Fruit fly (Drosophila melanogaster): ENCODE measurements around the gene mus302.

The mus302 gene

DNA sequence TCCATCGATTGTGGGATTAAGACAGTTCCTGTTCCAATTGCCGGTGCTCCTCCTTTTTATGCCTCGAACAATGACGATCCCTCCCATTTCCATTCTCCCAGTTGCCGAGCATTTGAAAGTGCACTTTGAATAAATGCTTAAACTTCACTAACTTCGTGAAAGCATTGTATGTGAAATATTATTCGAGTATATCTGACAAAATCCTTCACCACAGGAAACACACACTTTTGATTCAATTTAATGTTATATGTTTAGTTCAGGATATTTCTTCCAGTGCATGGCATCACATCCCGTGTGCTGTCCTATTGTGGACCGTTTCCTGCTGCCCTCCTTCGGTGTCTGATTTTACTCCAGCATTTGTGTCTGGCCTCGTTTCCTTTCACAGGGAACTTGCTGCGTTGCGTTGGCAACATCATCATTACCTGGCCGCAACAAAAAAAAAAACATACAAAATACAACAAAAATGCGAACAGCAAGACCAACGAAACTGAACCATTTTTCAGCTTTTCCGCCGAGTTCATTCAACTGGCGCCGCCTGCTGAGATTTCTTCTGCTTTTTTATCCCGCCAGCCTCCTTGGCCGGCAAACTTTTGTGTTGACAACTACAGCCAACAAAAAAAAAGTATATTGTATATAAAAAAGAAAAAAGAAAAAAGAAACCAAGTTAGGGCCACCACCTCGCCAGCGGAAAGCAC is 27.0 kb downstream of the mus302 start (continued):
- TF ChIP-seq CG7368 (GFP tag; optimal IDR thresholded peaks at IDR 0.05), result peak; percentile 68
- peak; percentile 77 for TF ChIP-seq Lpt (GFP tag; optimal IDR thresholded peaks at IDR 0.05)
- TF ChIP-seq Ets96B (tag; optimal IDR thresholded peaks at IDR 0.05), result peak; percentile 69
- TF ChIP-seq CG6854 (GFP tag; optimal IDR thresholded peaks at IDR 0.05), result no peak
- TF ChIP-seq Eip93F (GFP tag; optimal IDR thresholded peaks at IDR 0.05), result no peak
- peak; percentile 66 for TF ChIP-seq OdsH (GFP tag; optimal IDR thresholded peaks at IDR 0.05)
- TF ChIP-seq CG4318 (GFP tag; optimal IDR thresholded peaks at IDR 0.05), result peak; percentile 50
- TF ChIP-seq fd85E (GFP tag; optimal IDR thresholded peaks at IDR 0.05), result no peak
- TF ChIP-seq Hr39 (GFP tag; optimal IDR thresholded peaks at IDR 0.05), result peak; percentile 20
- TF ChIP-seq vri (GFP tag; optimal IDR thresholded peaks at IDR 0.05), result no peak
- TF ChIP-seq CG8632 (GFP tag; optimal IDR thresholded peaks at IDR 0.05), result peak; percentile 43
- peak; percentile 82 for TF ChIP-seq CG15336 (GFP tag; IDR thresholded peaks at IDR 0.05)
- peak; percentile 27 for TF ChIP-seq dsx (GFP tag; optimal IDR thresholded peaks at IDR 0.05; ENCODE audit: poor library complexity, severe bottlenecking)
- TF ChIP-seq fd59A (GFP tag; optimal IDR thresholded peaks at IDR 0.05), result peak; percentile 57
- peak; percentile 51 for TF ChIP-seq topi (GFP tag; optimal IDR thresholded peaks at IDR 0.05)
- TF ChIP-seq CG3919 (GFP tag; optimal IDR thresholded peaks at IDR 0.05), result peak; percentile 84
- peak; percentile 60 for TF ChIP-seq CG1621 (tag; optimal IDR thresholded peaks at IDR 0.05)
- TF ChIP-seq lz (GFP tag; optimal IDR thresholded peaks at IDR 0.05), result peak; percentile 34
- peak; percentile 27 for TF ChIP-seq CG11902 (GFP tag; optimal IDR thresholded peaks at IDR 0.05)
- TF ChIP-seq dac (GFP tag; optimal IDR thresholded peaks at IDR 0.05), result peak; percentile 18
- TF ChIP-seq Sox14 (GFP tag; optimal IDR thresholded peaks at IDR 0.05), result peak; percentile 79
- TF ChIP-seq CG9139 (GFP tag; optimal IDR thresholded peaks at IDR 0.05), result peak; percentile 36
- peak; percentile 62 for TF ChIP-seq CG6808 (GFP tag; optimal IDR thresholded peaks at IDR 0.05)
- no peak for TF ChIP-seq fkh (GFP tag; optimal IDR thresholded peaks at IDR 0.05)
- TF ChIP-seq eg (GFP tag; IDR thresholded peaks at IDR 0.05), result peak; percentile 81
- TF ChIP-seq CG16779 (tag; optimal IDR thresholded peaks at IDR 0.05), result peak; percentile 67

DNA sequence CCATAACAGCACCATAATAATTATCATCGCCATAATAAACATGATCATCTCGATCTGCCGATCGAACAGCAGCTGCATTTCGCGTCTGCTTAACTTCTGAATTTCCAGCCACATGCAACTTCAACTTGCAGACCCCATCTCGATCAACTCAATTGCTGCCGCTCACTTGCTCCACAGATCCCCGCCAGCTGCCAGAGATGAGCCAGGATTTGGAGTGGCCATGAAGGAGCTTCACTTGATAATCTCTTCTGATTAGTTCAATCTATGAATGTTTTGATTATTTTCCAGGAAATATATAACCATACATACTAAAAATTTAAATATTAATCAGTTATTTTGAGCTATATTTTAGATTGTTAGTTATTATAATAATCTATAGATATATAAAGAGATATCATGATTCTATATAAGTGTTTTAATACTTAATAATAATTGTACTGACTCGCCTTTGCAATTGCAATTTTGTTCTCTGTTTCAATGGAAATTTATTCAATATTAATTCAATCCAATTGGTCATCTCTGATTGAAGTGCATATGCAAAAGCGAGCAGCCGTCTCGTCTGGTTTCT is 28.0 kb downstream of the mus302 start:
- TF ChIP-seq spab (GFP tag; optimal IDR thresholded peaks at IDR 0.05) (peak; percentile 29), CG6163 (GFP tag; IDR thresholded peaks at IDR 0.05) (peak; percentile 52; the same call in 1 of the 3 replicates), CG8119 (GFP tag; IDR thresholded peaks at IDR 0.05) (0 out of 3 replicates have a peak, but pooled peaks have one; percentile 14), CG6854 (GFP tag; optimal IDR thresholded peaks at IDR 0.05) (no peak), CG15336 (GFP tag; IDR thresholded peaks at IDR 0.05) (peak; percentile 10; the same call in 1 of the 2 replicates), Lpt (GFP tag; optimal IDR thresholded peaks at IDR 0.05) (no peak), Sox15 (GFP tag; optimal IDR thresholded peaks at IDR 0.05) (no peak), CG6792 (GFP tag; optimal IDR thresholded peaks at IDR 0.05) (no peak), CG3032 (tag; optimal IDR thresholded peaks at IDR 0.05) (peak; percentile 26), CG10631 (GFP tag; optimal IDR thresholded peaks at IDR 0.05) (peak; percentile 9), net (GFP tag; optimal IDR thresholded peaks at IDR 0.05) (peak; percentile 7), Hr38 (GFP tag; optimal IDR thresholded peaks at IDR 0.05) (no peak), Met (GFP tag; optimal IDR thresholded peaks at IDR 0.05) (no peak), CG6808 (GFP tag; optimal IDR thresholded peaks at IDR 0.05) (peak; percentile 34), Ets96B (tag; optimal IDR thresholded peaks at IDR 0.05) (peak; percentile 7), ss (GFP tag; optimal IDR thresholded peaks at IDR 0.05) (peak in 1 of 2 experiments; percentile 15), eg (GFP tag; IDR thresholded peaks at IDR 0.05) (no peak), CG32006 (GFP tag; optimal IDR thresholded peaks at IDR 0.05) (peak; percentile 53), Hr39 (GFP tag; optimal IDR thresholded peaks at IDR 0.05) (no peak), CG11902 (GFP tag; optimal IDR thresholded peaks at IDR 0.05) (no peak), Ets21C (GFP tag; optimal IDR thresholded peaks at IDR 0.05) (no peak), Smox (GFP tag; optimal IDR thresholded peaks at IDR 0.05) (no peak), salr (GFP tag; optimal IDR thresholded peaks at IDR 0.05) (no peak), CG6276 (GFP tag; optimal IDR thresholded peaks at IDR 0.05) (peak; percentile 23), CG11762 (GFP tag; optimal IDR thresholded peaks at IDR 0.05; ENCODE audit: insufficient read depth) (no peak), cyc (GFP tag; optimal IDR thresholded peaks at IDR 0.05) (no peak), CG3919 (GFP tag; optimal IDR thresholded peaks at IDR 0.05) (no peak), Gug (GFP tag; IDR thresholded peaks at IDR 0.05) (no peak), fkh (GFP tag; optimal IDR thresholded peaks at IDR 0.05) (no peak), Hr4 (GFP tag; optimal IDR thresholded peaks at IDR 0.05) (no peak), CG8632 (GFP tag; optimal IDR thresholded peaks at IDR 0.05) (no peak), dsx (GFP tag; optimal IDR thresholded peaks at IDR 0.05; ENCODE audit: poor library complexity, severe bottlenecking) (peak; percentile 10), pdm3 (GFP tag; optimal IDR thresholded peaks at IDR 0.05) (no peak)

Data from whole organism, prepupa.